Fruit fly (Drosophila melanogaster) whole organism, prepupa: Measurements from ENCODE around the gene CG16820.

Experiments
- CG10631 ChIP-seq: fragments of 200-800 bp; sonication (Bioruptor generic); optimal IDR thresholded peaks from 2 replicates; lab custom pipeline; 2016; ENCODE audit warnings: missing biosample characterization, missing genetic modification characterization
- CG11294 ChIP-seq: fragments of 200-800 bp; sonication (Bioruptor generic); IDR thresholded peaks from 2 replicates; pipeline ENCODE4 v1.3.6; 2022; ENCODE audit warnings: missing biosample characterization, missing genetic modification characterization
- CG11762 ChIP-seq: fragments of 200-800 bp; sonication (Bioruptor generic); optimal IDR thresholded peaks from 3 replicates; lab custom pipeline; 2016; ENCODE audit warnings: missing biosample characterization, missing genetic modification characterization; ENCODE audit not compliant: insufficient read depth
- CG15336 ChIP-seq: fragments of 200-800 bp; sonication (Bioruptor generic); IDR thresholded peaks from 2 replicates; pipeline ENCODE4 v1.3.6; 2022; ENCODE audit warnings: missing biosample characterization, missing genetic modification characterization
- CG1621 ChIP-seq: fragments of 200-800 bp; sonication (Bioruptor generic); optimal IDR thresholded peaks from 3 replicates; lab custom pipeline; 2018; ENCODE audit warnings: missing biosample characterization, mild to moderate bottlenecking, missing genetic modification characterization
- CG16779 ChIP-seq: fragments of 200-800 bp; sonication (Bioruptor generic); optimal IDR thresholded peaks from 3 replicates; lab custom pipeline; 2017; ENCODE audit warnings: missing biosample characterization, mild to moderate bottlenecking, missing genetic modification characterization
- CG3032 ChIP-seq: fragments of 200-800 bp; optimal IDR thresholded peaks from 2 replicates; lab custom pipeline; 2019; ENCODE audit warnings: missing biosample characterization, mild to moderate bottlenecking, missing genetic modification characterization, moderate library complexity
- CG31627 ChIP-seq: fragments of 200-800 bp; sonication (Bioruptor generic); optimal IDR thresholded peaks from 3 replicates; lab custom pipeline; 2016; ENCODE audit warnings: missing biosample characterization, missing genetic modification characterization
- CG32006 ChIP-seq: fragments of 200-800 bp; sonication (Bioruptor generic); optimal IDR thresholded peaks from 3 replicates; lab custom pipeline; 2017; ENCODE audit warnings: missing biosample characterization, mild to moderate bottlenecking, missing genetic modification characterization
- CG34406 ChIP-seq: fragments of 200-800 bp; sonication (Bioruptor generic); optimal IDR thresholded peaks from 3 replicates; lab custom pipeline; 2016; ENCODE audit warnings: missing biosample characterization, missing genetic modification characterization
- CG6163 ChIP-seq: fragments of 200-800 bp; sonication (Bioruptor generic); IDR thresholded peaks from 3 replicates; pipeline ENCODE4 v1.3.6; 2022; ENCODE audit warnings: missing biosample characterization, missing genetic modification characterization
- CG6276 ChIP-seq: fragments of 200-800 bp; sonication (Bioruptor generic); optimal IDR thresholded peaks from 2 replicates; lab custom pipeline; 2017; ENCODE audit warnings: missing biosample characterization, mild to moderate bottlenecking, missing genetic modification characterization
- CG6808 ChIP-seq: fragments of 200-800 bp; sonication (Bioruptor generic); optimal IDR thresholded peaks from 3 replicates; lab custom pipeline; 2017; ENCODE audit warnings: missing biosample characterization, missing genetic modification characterization, mild to moderate bottlenecking, moderate library complexity, missing genetic modification reagents
- CG6854 ChIP-seq: fragments of 200-800 bp; sonication (Bioruptor generic); optimal IDR thresholded peaks from 2 replicates; lab custom pipeline; 2017; ENCODE audit warnings: missing biosample characterization, mild to moderate bottlenecking, missing genetic modification characterization
- CG7368 ChIP-seq: fragments of 200-800 bp; sonication (Bioruptor generic); optimal IDR thresholded peaks from 3 replicates; lab custom pipeline; 2016; ENCODE audit warnings: missing biosample characterization, missing genetic modification characterization
- CG8119 ChIP-seq: fragments of 200-800 bp; sonication (Bioruptor generic); IDR thresholded peaks from 3 replicates; pipeline ENCODE4 v1.3.6; 2022; ENCODE audit warnings: missing biosample characterization, missing genetic modification characterization
- CG8319 ChIP-seq: fragments of 200-800 bp; sonication (Bioruptor generic); optimal IDR thresholded peaks from 3 replicates; lab custom pipeline; 2016; ENCODE audit warnings: missing biosample characterization, missing genetic modification characterization
- CG8632 ChIP-seq: fragments of 200-800 bp; sonication (Bioruptor generic); optimal IDR thresholded peaks from 3 replicates; lab custom pipeline; 2016; ENCODE audit warnings: missing biosample characterization, missing genetic modification characterization
- CG9139 ChIP-seq: fragments of 200-800 bp; sonication (Bioruptor generic); optimal IDR thresholded peaks from 3 replicates; lab custom pipeline; 2017; ENCODE audit warnings: missing biosample characterization, mild to moderate bottlenecking, missing genetic modification characterization
- Eip75B ChIP-seq: fragments of 200-800 bp; sonication (Bioruptor generic); optimal IDR thresholded peaks from 3 replicates; lab custom pipeline; 2016; ENCODE audit warnings: missing biosample characterization, missing genetic modification characterization
- Eip93F ChIP-seq: fragments of 200-800 bp; sonication (Bioruptor generic); optimal IDR thresholded peaks from 2 replicates; lab custom pipeline; 2016; ENCODE audit warnings: missing biosample characterization, mild to moderate bottlenecking, missing genetic modification characterization
- Ets21C ChIP-seq: fragments of 200-800 bp; sonication (Bioruptor generic); optimal IDR thresholded peaks from 3 replicates; lab custom pipeline; 2016; ENCODE audit warnings: missing biosample characterization, missing genetic modification characterization
- Ets96B ChIP-seq: fragments of 200-800 bp; optimal IDR thresholded peaks from 2 replicates; lab custom pipeline; 2019; ENCODE audit warnings: missing biosample characterization, mild to moderate bottlenecking, missing genetic modification characterization, moderate library complexity
- Gug ChIP-seq: fragments of 200-800 bp; sonication (Bioruptor generic); IDR thresholded peaks from 2 replicates; pipeline ENCODE4 v1.3.6; 2022; ENCODE audit warnings: missing biosample characterization, missing genetic modification characterization
- Hr38 ChIP-seq: sonication (Bioruptor generic); optimal IDR thresholded peaks from 2 replicates; lab custom pipeline; 2016; ENCODE audit warnings: missing biosample characterization, missing genetic modification characterization
- Lpt ChIP-seq: fragments of 200-800 bp; sonication (Bioruptor generic); optimal IDR thresholded peaks from 3 replicates; lab custom pipeline; 2016; ENCODE audit warnings: missing biosample characterization, missing genetic modification characterization
- Met ChIP-seq: fragments of 200-800 bp; sonication (Bioruptor generic); optimal IDR thresholded peaks from 3 replicates; lab custom pipeline; 2016; ENCODE audit warnings: missing biosample characterization, missing genetic modification characterization
- Sox15 ChIP-seq: fragments of 200-800 bp; sonication (Bioruptor generic); optimal IDR thresholded peaks from 3 replicates; lab custom pipeline; 2016; ENCODE audit warnings: missing biosample characterization, missing genetic modification characterization
- cyc ChIP-seq: fragments of 200-800 bp; sonication (Bioruptor generic); optimal IDR thresholded peaks from 3 replicates; lab custom pipeline; 2016; ENCODE audit warnings: missing biosample characterization, missing genetic modification characterization
- dsx ChIP-seq: fragments of 200-800 bp; optimal IDR thresholded peaks from 3 replicates; lab custom pipeline; 2019; ENCODE audit warnings: missing biosample characterization, mild to moderate bottlenecking, missing genetic modification characterization, moderate library complexity; ENCODE audit not compliant: poor library complexity, severe bottlenecking
- esn ChIP-seq: fragments of 200-800 bp; sonication (Bioruptor generic); optimal IDR thresholded peaks from 2 replicates; lab custom pipeline; 2016; ENCODE audit warnings: missing biosample characterization, mild to moderate bottlenecking, missing genetic modification characterization, moderate library complexity
- fd59A ChIP-seq: fragments of 200-800 bp; sonication (Bioruptor generic); optimal IDR thresholded peaks from 2 replicates; lab custom pipeline; 2017; ENCODE audit warnings: missing biosample characterization, mild to moderate bottlenecking, missing genetic modification characterization, missing genetic modification reagents
- lz ChIP-seq: fragments of 200-800 bp; sonication (Bioruptor generic); optimal IDR thresholded peaks from 3 replicates; lab custom pipeline; 2016; ENCODE audit warnings: missing biosample characterization, missing genetic modification characterization
- net ChIP-seq: fragments of 200-800 bp; sonication (Bioruptor generic); optimal IDR thresholded peaks from 3 replicates; lab custom pipeline; 2016; ENCODE audit warnings: missing biosample characterization, missing genetic modification characterization
- spab ChIP-seq: fragments of 200-800 bp; sonication (Bioruptor generic); optimal IDR thresholded peaks from 2 replicates; lab custom pipeline; 2017; ENCODE audit warnings: missing biosample characterization, mild to moderate bottlenecking, missing genetic modification characterization, missing genetic modification reagents
- ss ChIP-seq, 2 experiments: fragments of 200-800 bp; sonication (Bioruptor generic); optimal IDR thresholded peaks; 2 replicates in 1 of 2; 3 replicates in 1 of 2; lab custom pipeline; 2017 to 2018; ENCODE audit warnings: mild to moderate bottlenecking in 2 of 2, missing biosample characterization in 2 of 2, missing genetic modification characterization in 2 of 2, moderate library complexity in 1 of 2
- topi ChIP-seq: fragments of 200-800 bp; sonication (Bioruptor generic); optimal IDR thresholded peaks from 3 replicates; lab custom pipeline; 2016; ENCODE audit warnings: missing biosample characterization, missing genetic modification characterization
- vri ChIP-seq: fragments of 200-800 bp; sonication (Bioruptor generic); optimal IDR thresholded peaks from 3 replicates; lab custom pipeline; 2016; ENCODE audit warnings: missing biosample characterization, mild to moderate bottlenecking, missing genetic modification characterization

CG16820 gene

dm6 chr2L:13227242-13227641, 18.8 kb upstream of the CG16820 start, which contains the start of gene CG16813:
TSS of gene CG16813 (plus strand) at chr2L:13227529.
- no peak for TF ChIP-seq spab (GFP tag; lab: Kevin White, UChicago)
- TF ChIP-seq CG31627 (GFP tag; lab: Kevin White, UChicago) = no peak
- no peak for TF ChIP-seq CG1621 (tag; lab: Kevin White, UChicago)
- TF ChIP-seq CG6808 (GFP tag; lab: Kevin White, UChicago) = no peak
- TF ChIP-seq Eip75B (GFP tag; lab: Kevin White, UChicago) = no peak
- TF ChIP-seq Hr38 = no peak
- no peak for TF ChIP-seq CG11294 (GFP tag; lab: Robert Waterston, UW)
- TF ChIP-seq fd59A (GFP tag; lab: Kevin White, UChicago) = no peak
- TF ChIP-seq CG6163 = no peak
- TF ChIP-seq CG11762 (GFP tag; lab: Kevin White, UChicago) = no peak

- TF ChIP-seq CG16779 (tag; lab: Kevin White, UChicago) (no peak), vri (no peak), CG31627 (GFP tag; lab: Kevin White, UChicago) (no peak), Hr38 (no peak), Ets96B (tag; lab: Kevin White, UChicago) (no peak), lz (GFP tag; lab: Kevin White, UChicago) (no peak), Gug (no peak), net (GFP tag; lab: Kevin White, UChicago) (no peak), CG15336 (no peak), CG11294 (GFP tag; lab: Robert Waterston, UW) (no peak), cyc (GFP tag; lab: Kevin White, UChicago) (no peak), CG1621 (tag; lab: Kevin White, UChicago) (no peak), CG6808 (GFP tag; lab: Kevin White, UChicago) (no peak), CG8632 (no peak)
These were observed 16.6 kb upstream of the CG16820 start, which contains the start of gene CG16815 for dm6 chr2L:13229388-13229882. TSS of gene CG16815 (plus strand) at chr2L:13229832.

dm6 chr2L:13231739-13232138, 14.3 kb upstream of the CG16820 start, which contains the start of gene Prosalpha6T:
TSS of gene Prosalpha6T (plus strand) at chr2L:13232039.
- TF ChIP-seq ss (GFP tag; optimal IDR thresholded peaks at IDR 0.05; lab: Kevin White, UChicago) = no peak
- no peak for TF ChIP-seq Sox15
- no peak for TF ChIP-seq CG3032 (tag; lab: Kevin White, UChicago)
- TF ChIP-seq CG1621 (tag; lab: Kevin White, UChicago) = no peak
- TF ChIP-seq Lpt (GFP tag; lab: Kevin White, UChicago) = no peak
- no peak for TF ChIP-seq dsx
- no peak for TF ChIP-seq Eip75B (GFP tag; lab: Kevin White, UChicago)
- TF ChIP-seq Gug = no peak
- TF ChIP-seq CG6276 (GFP tag; lab: Kevin White, UChicago) = no peak
- no peak for TF ChIP-seq CG32006
- no peak for TF ChIP-seq CG31627 (GFP tag; lab: Kevin White, UChicago)
- TF ChIP-seq CG6854 (GFP tag; lab: Kevin White, UChicago) = no peak
- no peak for TF ChIP-seq net (GFP tag; lab: Kevin White, UChicago)
- TF ChIP-seq CG9139 (GFP tag; lab: Kevin White, UChicago) = no peak
- TF ChIP-seq Met (GFP tag; lab: Kevin White, UChicago) = no peak

DNA sequence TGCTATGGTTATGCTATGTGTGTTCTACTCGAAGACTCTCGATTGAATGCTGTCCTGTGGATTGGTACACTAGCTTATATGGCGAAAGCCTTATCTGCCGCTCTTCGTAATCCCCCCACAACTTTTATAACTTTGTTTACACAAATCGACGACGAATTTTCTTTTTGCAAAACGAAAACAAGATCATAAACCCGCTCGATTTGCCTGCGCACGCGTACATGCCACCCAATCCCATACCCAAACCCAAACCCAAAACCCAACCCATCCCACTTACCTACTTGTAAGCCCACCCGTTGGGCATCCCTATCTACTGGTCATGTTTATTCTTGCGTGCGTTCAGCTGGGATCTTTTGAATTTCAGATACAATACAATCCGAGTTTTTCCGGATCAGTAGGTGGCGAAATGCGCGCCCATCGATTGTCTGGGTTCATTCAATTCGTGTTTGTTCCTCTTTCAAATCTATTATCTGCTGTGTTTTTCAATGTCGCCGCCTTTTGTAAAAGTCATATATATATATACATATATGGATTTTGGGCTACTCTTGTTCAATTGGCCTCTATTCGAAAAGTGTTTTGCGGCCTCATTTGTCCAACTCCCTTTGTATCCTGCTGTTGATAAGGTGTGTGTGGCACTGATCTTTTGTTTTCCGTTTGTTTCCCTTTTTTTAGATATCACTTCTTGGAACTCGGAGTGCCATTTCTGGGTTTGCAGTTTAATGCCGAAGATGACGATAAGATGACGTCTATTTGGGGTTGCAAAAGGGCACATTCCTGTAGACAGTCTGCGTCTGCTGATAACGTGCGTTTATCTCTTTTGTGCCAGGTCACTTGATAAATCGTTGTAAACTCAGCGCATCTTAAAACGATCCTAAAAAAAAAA, 11.2 kb upstream of the CG16820 start, which contains the start of gene Mabi:
Gene Mabi (minus strand): TSS at position 51 of the 880 bp plus-strand sequence.
- no peak for TF ChIP-seq topi
- TF ChIP-seq CG15336 = no peak
- TF ChIP-seq Eip93F (GFP tag; lab: Kevin White, UChicago) = no peak
- TF ChIP-seq CG32006 = no peak
- no peak for TF ChIP-seq CG16779 (tag; lab: Kevin White, UChicago)
- no peak for TF ChIP-seq CG11762 (GFP tag; lab: Kevin White, UChicago)
- no peak for TF ChIP-seq CG10631 (GFP tag; lab: Kevin White, UChicago)
- no peak for TF ChIP-seq CG8119 (GFP tag; lab: Robert Waterston, UW)
- no peak for TF ChIP-seq Hr38
- no peak for TF ChIP-seq Ets21C (GFP tag; lab: Kevin White, UChicago)
- no peak for TF ChIP-seq CG6808 (GFP tag; lab: Kevin White, UChicago)
- no peak for TF ChIP-seq fd59A (GFP tag; lab: Kevin White, UChicago)
- no peak for TF ChIP-seq CG11294 (GFP tag; lab: Robert Waterston, UW)
- no peak for TF ChIP-seq CG9139 (GFP tag; lab: Kevin White, UChicago)
- TF ChIP-seq CG31627 (GFP tag; lab: Kevin White, UChicago) = no peak
- no peak for TF ChIP-seq CG8319 (GFP tag; lab: Kevin White, UChicago)
- no peak for TF ChIP-seq CG6163
- no peak for TF ChIP-seq esn
- TF ChIP-seq CG34406 = no peak
- no peak for TF ChIP-seq CG7368 (GFP tag; lab: Kevin White, UChicago)
